Fruit fly (Drosophila melanogaster): ENCODE data around the gene Invadolysin.

DNA sequence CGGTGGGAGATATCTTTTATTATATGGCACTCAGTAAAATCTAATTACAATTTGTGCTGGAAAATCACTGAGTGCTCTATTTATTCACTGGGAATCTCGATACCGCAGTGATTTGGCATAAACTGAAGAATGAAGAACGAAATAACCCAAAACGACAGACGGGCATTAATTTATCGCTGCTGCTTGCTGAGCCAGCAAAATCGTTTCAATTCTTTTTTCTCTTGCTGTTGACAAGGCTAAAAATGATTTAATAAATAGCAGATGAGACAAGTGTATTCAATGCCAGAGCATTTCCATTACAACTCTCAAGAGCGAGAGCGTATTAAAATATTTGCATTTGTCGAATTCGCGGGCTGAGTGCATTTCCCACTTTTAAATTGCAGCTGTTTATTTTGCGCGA, 28.7 kb upstream of the Invadolysin start:
- TF ChIP-seq CTCF (optimal IDR thresholded peaks at IDR 0.05) (no peak), CG8478 (optimal IDR thresholded peaks at IDR 0.05) (no peak)
